Fruit fly (Drosophila melanogaster) whole organism, embryonic: ENCODE data around the gene CG13838.

Source experiments
- CG11398 ChIP-seq: fragments of 200-800 bp; sonication (Bioruptor generic); optimal IDR thresholded peaks from 2 replicates; lab custom pipeline; 2016; ENCODE audit warnings: missing biosample characterization, missing genetic modification characterization
- CG13287 ChIP-seq: fragments of 200-800 bp; sonication (Bioruptor generic); IDR thresholded peaks from 2 replicates; pipeline ENCODE4 v1.3.6; 2022; ENCODE audit warnings: missing biosample characterization, missing genetic modification characterization; ENCODE audit not compliant: partially characterized antibody
- CG13624 ChIP-seq: fragments of 200-800 bp; sonication (Bioruptor generic); optimal IDR thresholded peaks from 2 replicates; lab custom pipeline; 2016; ENCODE audit warnings: missing biosample characterization, missing genetic modification characterization
- CG13894 ChIP-seq: fragments of 200-800 bp; sonication (Bioruptor generic); optimal IDR thresholded peaks from 3 replicates; lab custom pipeline; 2018; ENCODE audit warnings: missing biosample characterization, mild to moderate bottlenecking, missing genetic modification characterization, moderate library complexity
- CG14860 ChIP-seq: fragments of 200-800 bp; sonication (Bioruptor generic); IDR thresholded peaks from 3 replicates; pipeline ENCODE4 v1.3.6; 2022; ENCODE audit warnings: missing biosample characterization, missing genetic modification characterization; ENCODE audit not compliant: partially characterized antibody
- CG16863 ChIP-seq: fragments of 200-800 bp; sonication (Bioruptor generic); optimal IDR thresholded peaks from 3 replicates; lab custom pipeline; 2016; ENCODE audit warnings: missing biosample characterization, missing genetic modification characterization
- CG17361 ChIP-seq: fragments of 200-800 bp; sonication (Bioruptor generic); IDR thresholded peaks from 3 replicates; pipeline ENCODE4 v1.3.6; 2022; ENCODE audit warnings: missing biosample characterization, missing genetic modification characterization
- CG17612 ChIP-seq: fragments of 200-800 bp; sonication (Bioruptor generic); IDR thresholded peaks from 2 replicates; pipeline ENCODE4 v1.3.6; 2022; ENCODE audit warnings: missing biosample characterization, missing genetic modification characterization
- CG18011 ChIP-seq: fragments of 200-800 bp; sonication (Bioruptor generic); optimal IDR thresholded peaks from 2 replicates; lab custom pipeline; 2017; ENCODE audit warnings: missing biosample characterization, missing genetic modification characterization, mild to moderate bottlenecking, moderate library complexity, missing genotype
- CG18764 ChIP-seq: fragments of 200-800 bp; sonication (Bioruptor generic); optimal IDR thresholded peaks from 3 replicates; lab custom pipeline; 2016; ENCODE audit warnings: missing biosample characterization, missing genetic modification characterization
- CG2889 ChIP-seq: fragments of 200-800 bp; sonication (Bioruptor generic); IDR thresholded peaks from 3 replicates; pipeline ENCODE4 v1.3.6; 2022; ENCODE audit warnings: missing biosample characterization, missing genetic modification characterization
- CG30431 ChIP-seq: fragments of 200-800 bp; sonication (Bioruptor generic); optimal IDR thresholded peaks from 2 replicates; lab custom pipeline; 2017; ENCODE audit warnings: missing biosample characterization, missing genetic modification characterization
- CG33557 ChIP-seq: fragments of 200-800 bp; sonication (Bioruptor generic); optimal IDR thresholded peaks from 2 replicates; lab custom pipeline; 2019; ENCODE audit warnings: missing biosample characterization, mild to moderate bottlenecking, missing genetic modification characterization, moderate library complexity
- CG3995 ChIP-seq: fragments of 200-800 bp; sonication (Bioruptor generic); optimal IDR thresholded peaks from 3 replicates; lab custom pipeline; 2016; ENCODE audit warnings: missing biosample characterization, missing genetic modification characterization
- CG4404 ChIP-seq: fragments of 200-800 bp; sonication (Bioruptor generic); IDR thresholded peaks from 2 replicates; pipeline ENCODE4 v1.3.6; 2022; ENCODE audit warnings: missing biosample characterization, missing genetic modification characterization
- CG4617 ChIP-seq: fragments of 200-800 bp; sonication (Bioruptor generic); optimal IDR thresholded peaks from 3 replicates; lab custom pipeline; 2016; ENCODE audit warnings: missing biosample characterization, missing genetic modification characterization, borderline replicate concordance
- CG6791 ChIP-seq: fragments of 200-800 bp; sonication (Bioruptor generic); IDR thresholded peaks from 3 replicates; pipeline ENCODE4 v1.3.6; 2022; ENCODE audit warnings: missing biosample characterization, missing genetic modification characterization; ENCODE audit not compliant: partially characterized antibody
- CG7963 ChIP-seq: fragments of 200-800 bp; sonication (Bioruptor generic); IDR thresholded peaks from 3 replicates; pipeline ENCODE4 v1.3.6; 2022; ENCODE audit warnings: missing biosample characterization, missing genetic modification characterization; ENCODE audit not compliant: partially characterized antibody
- CG8924 ChIP-seq: fragments of 200-800 bp; optimal IDR thresholded peaks from 3 replicates; lab custom pipeline; 2019; ENCODE audit warnings: missing biosample characterization, mild to moderate bottlenecking, missing genetic modification characterization, moderate library complexity
- CG9437 ChIP-seq: fragments of 200-800 bp; sonication (Bioruptor generic); optimal IDR thresholded peaks from 2 replicates; lab custom pipeline; 2018; ENCODE audit warnings: missing biosample characterization, mild to moderate bottlenecking, missing genetic modification characterization
- Camta ChIP-seq: fragments of 200-800 bp; sonication (Bioruptor generic); optimal IDR thresholded peaks from 2 replicates; lab custom pipeline; 2016; ENCODE audit warnings: missing biosample characterization, missing genetic modification characterization
- Drgx ChIP-seq: fragments of 200-800 bp; sonication (Bioruptor generic); IDR thresholded peaks from 2 replicates; pipeline ENCODE4 v1.3.6; 2022; ENCODE audit warnings: missing biosample characterization, missing genetic modification characterization
- GATAe ChIP-seq: fragments of 200-800 bp; sonication (Bioruptor generic); conservative IDR thresholded peaks from 2 replicates; pipeline ENCODE4 v1.3.6; 2022; ENCODE audit warnings: missing biosample characterization, missing genetic modification characterization
- Gug ChIP-seq: fragments of 200-800 bp; sonication (Bioruptor generic); IDR thresholded peaks from 4 replicates; pipeline ENCODE4 v1.3.6; 2022; ENCODE audit warnings: missing biosample characterization, missing genetic modification characterization
- HLHmδ ChIP-seq: fragments of 200-800 bp; sonication (Bioruptor generic); optimal IDR thresholded peaks from 2 replicates; lab custom pipeline; 2018; ENCODE audit warnings: missing biosample characterization, mild to moderate bottlenecking, missing genetic modification characterization, moderate library complexity
- Hr3 ChIP-seq: fragments of 200-800 bp; sonication (Bioruptor generic); optimal IDR thresholded peaks from 3 replicates; lab custom pipeline; 2016; ENCODE audit warnings: missing biosample characterization, missing genetic modification characterization
- MBD-R2 ChIP-seq: fragments of 200-800 bp; sonication (Bioruptor generic); IDR thresholded peaks from 2 replicates; pipeline ENCODE4 v1.3.6; 2022; ENCODE audit warnings: missing biosample characterization, missing genetic modification characterization
- MTF-1 ChIP-seq: fragments of 200-800 bp; sonication (Bioruptor generic); optimal IDR thresholded peaks from 2 replicates; lab custom pipeline; 2018; ENCODE audit warnings: missing biosample characterization, mild to moderate bottlenecking, missing genetic modification characterization, borderline replicate concordance
- Max ChIP-seq: fragments of 200-800 bp; sonication (Bioruptor generic); optimal IDR thresholded peaks from 2 replicates; lab custom pipeline; 2016; ENCODE audit warnings: missing biosample characterization, mild to moderate bottlenecking, missing genetic modification characterization
- Mes4 ChIP-seq: fragments of 200-800 bp; sonication (Bioruptor generic); optimal IDR thresholded peaks from 2 replicates; lab custom pipeline; 2016; ENCODE audit warnings: missing biosample characterization, missing genetic modification characterization
- Myb ChIP-seq: fragments of 200-800 bp; sonication (Bioruptor generic); optimal IDR thresholded peaks from 2 replicates; lab custom pipeline; 2016; ENCODE audit warnings: missing biosample characterization, missing genetic modification characterization
- NK7.1 ChIP-seq: fragments of 200-800 bp; sonication (Bioruptor generic); optimal IDR thresholded peaks from 3 replicates; lab custom pipeline; 2016; ENCODE audit warnings: missing biosample characterization, missing genetic modification characterization
- Oli ChIP-seq: fragments of 200-800 bp; sonication (Bioruptor generic); optimal IDR thresholded peaks from 2 replicates; lab custom pipeline; 2018; ENCODE audit warnings: missing biosample characterization, mild to moderate bottlenecking, missing genetic modification characterization, moderate library complexity
- Rx ChIP-seq: fragments of 200-800 bp; sonication (Bioruptor generic); IDR thresholded peaks from 2 replicates; pipeline ENCODE4 v1.3.6; 2022; ENCODE audit warnings: missing biosample characterization, missing genetic modification characterization
- Ssrp ChIP-seq: fragments of 200-800 bp; sonication (Bioruptor generic); optimal IDR thresholded peaks from 2 replicates; lab custom pipeline; 2018; ENCODE audit warnings: missing biosample characterization, mild to moderate bottlenecking, missing genetic modification characterization, moderate library complexity
- Vsx1 ChIP-seq: fragments of 200-800 bp; sonication (Bioruptor generic); optimal IDR thresholded peaks from 2 replicates; lab custom pipeline; 2017; ENCODE audit warnings: missing biosample characterization, mild to moderate bottlenecking, missing genetic modification characterization, missing genetic modification reagents
- bbx ChIP-seq: fragments of 200-800 bp; sonication (Bioruptor generic); IDR thresholded peaks from 2 replicates; pipeline ENCODE4 v1.3.6; 2022; ENCODE audit warnings: missing biosample characterization, missing genetic modification characterization; ENCODE audit not compliant: partially characterized antibody
- bigmax ChIP-seq: fragments of 200-800 bp; sonication (Bioruptor generic); optimal IDR thresholded peaks from 2 replicates; lab custom pipeline; 2018; ENCODE audit warnings: missing biosample characterization, mild to moderate bottlenecking, missing genetic modification characterization
- dati ChIP-seq: fragments of 200-800 bp; sonication (Bioruptor generic); IDR thresholded peaks from 2 replicates; pipeline ENCODE4 v1.3.6; 2022; ENCODE audit warnings: missing biosample characterization, missing genetic modification characterization
- gcm2 ChIP-seq: fragments of 200-800 bp; sonication (Bioruptor generic); optimal IDR thresholded peaks from 2 replicates; lab custom pipeline; 2016; ENCODE audit warnings: missing biosample characterization, missing genetic modification characterization
- gfzf ChIP-seq: fragments of 200-800 bp; sonication (Bioruptor generic); optimal IDR thresholded peaks from 2 replicates; lab custom pipeline; 2016; ENCODE audit warnings: missing biosample characterization, mild to moderate bottlenecking, missing genetic modification characterization, moderate library complexity
- kah ChIP-seq: fragments of 200-800 bp; sonication (Bioruptor generic); optimal IDR thresholded peaks from 2 replicates; lab custom pipeline; 2018; ENCODE audit warnings: missing biosample characterization, mild to moderate bottlenecking, missing genetic modification characterization
- lov ChIP-seq, 2 experiments: fragments of 200-800 bp in 1 of 2; fragments of >200 bp in 1 of 2; sonication (Bioruptor generic) in 1 of 2; IDR thresholded peaks in 1 of 2; optimal IDR thresholded peaks in 1 of 2; 2 replicates in 1 of 2; 3 replicates in 1 of 2; pipeline versions ENCODE4 v1.3.6 to Lab custom; 2017 to 2022; ENCODE audit warnings: missing biosample characterization in 1 of 2, missing genetic modification characterization in 1 of 2
- p53 ChIP-seq: fragments of 200-800 bp; sonication (Bioruptor generic); optimal IDR thresholded peaks from 2 replicates; lab custom pipeline; 2016; ENCODE audit warnings: missing biosample characterization, missing genetic modification characterization
- peb ChIP-seq: fragments of 200-800 bp; sonication (Bioruptor generic); IDR thresholded peaks from 2 replicates; pipeline ENCODE4 v1.3.6; 2022; ENCODE audit warnings: missing biosample characterization, missing genetic modification characterization
- pros ChIP-seq: fragments of 200-800 bp; sonication (Bioruptor generic); optimal IDR thresholded peaks from 3 replicates; lab custom pipeline; 2019; ENCODE audit warnings: missing biosample characterization, mild to moderate bottlenecking, missing genetic modification characterization, moderate library complexity
- salm ChIP-seq: fragments of 200-800 bp; sonication (Bioruptor generic); optimal IDR thresholded peaks from 2 replicates; lab custom pipeline; 2018; ENCODE audit warnings: missing biosample characterization, mild to moderate bottlenecking, missing genetic modification characterization
- tio ChIP-seq: fragments of 200-800 bp; sonication (Bioruptor generic); optimal IDR thresholded peaks from 2 replicates; lab custom pipeline; 2017; ENCODE audit warnings: missing biosample characterization, missing genetic modification characterization, inconsistent platforms
- z ChIP-seq: fragments of 200-800 bp; sonication (Bioruptor generic); IDR thresholded peaks from 3 replicates; pipeline ENCODE4 v1.3.6; 2022; ENCODE audit warnings: missing biosample characterization, missing genetic modification characterization
- zf30C ChIP-seq: fragments of 200-800 bp; sonication (Bioruptor generic); optimal IDR thresholded peaks from 3 replicates; lab custom pipeline; 2018; ENCODE audit warnings: missing biosample characterization, mild to moderate bottlenecking, missing genetic modification characterization

Gene CG13838

DNA sequence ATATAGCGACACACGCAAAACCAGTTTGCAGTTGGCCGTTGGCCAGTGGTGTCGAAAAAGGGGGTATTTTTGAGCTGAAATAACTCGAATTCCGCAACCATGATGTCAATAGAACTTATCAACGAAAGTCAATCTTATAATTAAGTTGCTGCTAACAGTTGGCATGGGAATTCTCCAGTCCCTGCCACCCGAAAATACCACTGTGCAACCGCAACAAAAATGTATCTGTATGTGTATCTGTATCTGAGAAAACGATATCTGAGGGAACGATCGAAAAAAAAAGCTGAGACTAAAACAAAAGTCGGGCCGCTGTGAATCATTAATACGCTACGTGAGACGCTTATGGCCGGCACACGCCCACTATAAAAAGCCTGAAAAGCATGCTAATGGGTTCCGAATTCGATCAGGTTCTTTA, 4.5 kb downstream of the CG13838 start (continued):
- TF ChIP-seq CG17612 (peak; percentile 24; the same call in 1 of the 2 replicates), CG6791 (no peak), MTF-1 (GFP tag; lab: Kevin White, UChicago) (no peak), CG3995 (GFP tag; lab: Kevin White, UChicago) (no peak), CG13287 (no peak), CG30431 (no peak), NK7.1 (no peak), CG13894 (tag; lab: Kevin White, UChicago) (no peak), CG2889 (GFP tag; lab: Robert Waterston, UW) (no peak), z (GFP tag; lab: Robert Waterston, UW) (no peak), CG8924 (tag; lab: Kevin White, UChicago) (no peak), Vsx1 (GFP tag; lab: Kevin White, UChicago) (no peak), CG4617 (GFP tag; lab: Kevin White, UChicago) (no peak), Drgx (peak; percentile 79), salm (tag; lab: Kevin White, UChicago) (no peak), Gug (GFP tag; lab: Robert Waterston, UW) (peak; percentile 61; the same call in 2 of the 4 replicates), bigmax (GFP tag; lab: Kevin White, UChicago) (no peak), gcm2 (GFP tag; lab: Kevin White, UChicago) (no peak), pros (GFP tag; lab: Kevin White, UChicago) (no peak), Mes4 (no peak), GATAe (no peak), CG7963 (no peak), Hr3 (GFP tag; lab: Kevin White, UChicago) (peak; percentile 24), bbx (no peak), CG33557 (GFP tag; lab: Kevin White, UChicago) (no peak), kah (GFP tag; lab: Kevin White, UChicago) (no peak), CG14860 (GFP tag; lab: Robert Waterston, UW) (no peak), Oli (tag; lab: Kevin White, UChicago) (peak; percentile 51), peb (GFP tag; lab: Robert Waterston, UW) (no peak), CG18764 (GFP tag; lab: Kevin White, UChicago) (no peak), CG13624 (GFP tag; lab: Kevin White, UChicago) (peak; percentile 35), CG4404 (GFP tag; lab: Robert Waterston, UW) (peak; percentile 33; the same call in 1 of the 2 replicates), CG16863 (no peak), p53 (no peak), gfzf (GFP tag; lab: Kevin White, UChicago) (no peak), Rx (GFP tag; lab: Robert Waterston, UW) (0 out of 2 replicates have a peak, but pooled peaks have one; percentile 24), CG17361 (GFP tag; lab: Robert Waterston, UW) (0 out of 3 replicates have a peak, but pooled peaks have one; percentile 32), CG9437 (no peak), Myb (GFP tag; lab: Kevin White, UChicago) (peak; percentile 50), MBD-R2 (GFP tag; lab: Robert Waterston, UW) (no peak), dati (no peak), Ssrp (peak; percentile 5), zf30C (GFP tag; lab: Kevin White, UChicago) (no peak), CG11398 (GFP tag; lab: Kevin White, UChicago) (no peak), lov (optimal IDR thresholded peaks at IDR 0.05; lab: Kevin White, UChicago) (no peak), lov (GFP tag; IDR thresholded peaks at IDR 0.05; lab: Robert Waterston, UW) (no peak), Camta (no peak), CG18011 (GFP tag; lab: Kevin White, UChicago) (no peak), Max (GFP tag; lab: Kevin White, UChicago) (no peak), tio (GFP tag; lab: Kevin White, UChicago) (no peak), HLHmδ (GFP tag; lab: Kevin White, UChicago) (no peak)
